Worm (Caenorhabditis elegans) whole organism, young adult: Measurements from ENCODE around the gene mab-21.

Experiments
- B0019.2 ChIP-seq: fragments of 200-800 bp; sonication (Bioruptor generic); conservative IDR thresholded peaks from 2 replicates; pipeline ENCODE4 v1.3.6; 2022; ENCODE audit warnings: missing genetic modification reagents, missing genetic modification characterization, missing compliant biosample characterization
- B0035.1 ChIP-seq: sonication (generic microtip); optimal IDR thresholded peaks from 2 replicates; lab custom pipeline; 2016; ENCODE audit warnings: missing genetic modification characterization, mild to moderate bottlenecking, missing compliant biosample characterization, missing genotype, missing genetic modification reagents
- ama-1 ChIP-seq, 3 experiments: fragments of 150-350 bp in 1 of 3; sonication (generic microtip) in 2 of 3; optimal IDR thresholded peaks; 2 replicates each; lab custom pipeline; 2014 to 2018; ENCODE audit warnings: missing biosample characterization in 2 of 3, missing genetic modification characterization in 2 of 3, missing genetic modification reagents in 2 of 3
- aptf-3 ChIP-seq: fragments of 200-800 bp; sonication (Bioruptor generic); IDR thresholded peaks from 2 replicates; pipeline ENCODE4 v1.3.6; 2022; ENCODE audit warnings: missing genetic modification characterization, missing compliant biosample characterization
- attf-3 ChIP-seq: fragments of 200-800 bp; sonication (Bioruptor generic); conservative IDR thresholded peaks from 2 replicates; pipeline ENCODE4 v1.3.6; 2022; ENCODE audit warnings: missing genetic modification reagents, missing genetic modification characterization, missing compliant biosample characterization
- dpl-1 ChIP-seq: fragments of 150-350 bp; optimal IDR thresholded peaks from 2 replicates; lab custom pipeline; 2014; ENCODE audit warnings: missing biosample characterization, missing genetic modification reagents, missing genetic modification characterization

- TF ChIP-seq B0035.1 (tag; lab: Kevin White, UChicago) = no peak
- TF ChIP-seq dpl-1 (GFP tag; lab: Kevin White, UChicago) = no peak
- TF ChIP-seq aptf-3 = no peak
- TF ChIP-seq attf-3 (GFP tag; lab: Robert Waterston, UW) = no peak
- TF ChIP-seq B0019.2 (GFP tag; lab: Robert Waterston, UW) = no peak
- no peak for TF ChIP-seq ama-1 (optimal IDR thresholded peaks at IDR 0.05; lab: Kevin White, UChicago)
- no peak for TF ChIP-seq ama-1 (GFP tag; optimal IDR thresholded peaks at IDR 0.05; lab: Kevin White, UChicago)
These were observed 15.6 kb downstream of the mab-21 start, which contains the start of gene lips-3 for ce11 chrIII:4616071-4616571.
